Fruit fly (Drosophila melanogaster) Kc167 (cell line): ENCODE data around the gene CG15019.

Experiments used
- Myc ChIP-seq: fragments of >200 bp; optimal IDR thresholded peaks from 2 replicates; lab custom pipeline; 2017; ENCODE audit warnings: missing external identifiers
- Sin3A ChIP-seq: fragments of >200 bp; optimal IDR thresholded peaks from 2 replicates; lab custom pipeline; 2018; ENCODE audit warnings: missing external identifiers
- h ChIP-seq: fragments of >200 bp; optimal IDR thresholded peaks from 3 replicates; lab custom pipeline; 2018; ENCODE audit warnings: missing external identifiers
- insv ChIP-seq: fragments of >200 bp; optimal IDR thresholded peaks from 3 replicates; lab custom pipeline; 2018; ENCODE audit warnings: missing external identifiers
- psq ChIP-seq: fragments of >200 bp; optimal IDR thresholded peaks from 2 replicates; lab custom pipeline; 2017; ENCODE audit warnings: missing external identifiers
- ttk ChIP-seq: sonication (Bioruptor generic); optimal IDR thresholded peaks from 2 replicates; lab custom pipeline; 2017; ENCODE audit warnings: missing external identifiers

The CG15019 gene

DNA sequence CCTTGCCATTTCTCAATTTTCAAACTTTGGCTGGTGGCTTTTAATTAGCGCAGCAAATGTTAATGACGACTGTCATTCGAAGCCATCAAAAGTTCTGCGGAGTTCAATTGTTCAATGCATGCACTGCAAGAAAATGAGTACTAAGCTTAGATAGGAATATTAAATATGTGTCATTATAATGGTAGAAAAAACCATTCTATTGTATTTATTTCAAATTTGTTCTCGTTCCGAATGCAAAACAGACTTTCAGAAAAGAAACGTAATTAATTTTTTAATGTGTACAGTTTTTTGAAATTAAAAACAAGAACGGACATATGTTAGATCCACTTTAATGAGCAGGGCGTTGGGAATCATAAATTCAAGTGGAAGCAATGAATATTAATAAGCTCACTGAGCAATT is 16.8 kb downstream of the CG15019 start:
- TF ChIP-seq psq, result no peak
- TF ChIP-seq h (lab: Kevin White, UChicago), result no peak
- no peak for TF ChIP-seq Myc (lab: Kevin White, UChicago)
- no peak for TF ChIP-seq insv
- TF ChIP-seq Sin3A (lab: Kevin White, UChicago), result no peak
- TF ChIP-seq ttk (lab: Kevin White, UChicago), result no peak

DNA sequence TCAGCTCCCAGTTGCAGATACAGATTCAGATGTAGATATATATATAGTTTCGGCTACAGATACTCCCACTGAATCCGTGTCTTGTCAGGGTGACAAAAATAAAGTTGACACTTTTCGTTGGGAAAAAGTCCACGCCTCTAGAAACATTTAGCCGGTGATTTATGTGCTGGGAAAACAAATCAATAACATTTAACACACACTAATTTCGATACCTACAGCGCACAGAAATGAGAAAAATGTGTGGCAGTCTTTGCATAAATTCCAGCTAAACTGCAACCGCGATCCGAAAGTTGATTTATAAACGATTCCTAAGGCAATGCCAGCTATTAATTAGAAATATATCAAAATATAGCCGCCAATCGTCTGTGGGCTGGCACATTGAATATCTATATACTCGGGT is 17.6 kb downstream of the CG15019 start:
- no peak for TF ChIP-seq psq
- no peak for TF ChIP-seq ttk (lab: Kevin White, UChicago)
- TF ChIP-seq Sin3A (lab: Kevin White, UChicago), result no peak
- no peak for TF ChIP-seq Myc (lab: Kevin White, UChicago)
- TF ChIP-seq h (lab: Kevin White, UChicago), result no peak
- TF ChIP-seq insv, result no peak

DNA sequence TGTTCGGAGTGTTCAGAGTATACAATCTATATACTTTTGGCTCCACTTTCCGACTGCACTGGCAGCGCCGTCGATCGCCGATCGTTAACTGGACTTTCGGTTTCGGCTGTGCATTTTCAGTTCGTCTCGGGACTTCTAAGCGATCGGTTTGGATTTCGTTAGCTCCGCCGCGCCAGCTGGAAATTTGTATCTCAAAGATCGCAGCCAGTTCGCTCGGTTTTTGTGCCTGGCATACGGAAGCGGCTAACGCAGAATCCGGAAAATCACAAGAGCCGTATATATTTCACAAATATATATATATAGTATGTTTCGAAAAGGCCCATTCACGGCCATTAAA is 21.6 kb downstream of the CG15019 start, which contains the start of gene slow:
Gene slow (plus strand): TSS at position 117 of the 337 bp plus-strand sequence.
- TF ChIP-seq h (lab: Kevin White, UChicago) (no peak), Myc (lab: Kevin White, UChicago) (no peak), insv (no peak), Sin3A (lab: Kevin White, UChicago) (no peak), psq (no peak), ttk (lab: Kevin White, UChicago) (no peak)

DNA sequence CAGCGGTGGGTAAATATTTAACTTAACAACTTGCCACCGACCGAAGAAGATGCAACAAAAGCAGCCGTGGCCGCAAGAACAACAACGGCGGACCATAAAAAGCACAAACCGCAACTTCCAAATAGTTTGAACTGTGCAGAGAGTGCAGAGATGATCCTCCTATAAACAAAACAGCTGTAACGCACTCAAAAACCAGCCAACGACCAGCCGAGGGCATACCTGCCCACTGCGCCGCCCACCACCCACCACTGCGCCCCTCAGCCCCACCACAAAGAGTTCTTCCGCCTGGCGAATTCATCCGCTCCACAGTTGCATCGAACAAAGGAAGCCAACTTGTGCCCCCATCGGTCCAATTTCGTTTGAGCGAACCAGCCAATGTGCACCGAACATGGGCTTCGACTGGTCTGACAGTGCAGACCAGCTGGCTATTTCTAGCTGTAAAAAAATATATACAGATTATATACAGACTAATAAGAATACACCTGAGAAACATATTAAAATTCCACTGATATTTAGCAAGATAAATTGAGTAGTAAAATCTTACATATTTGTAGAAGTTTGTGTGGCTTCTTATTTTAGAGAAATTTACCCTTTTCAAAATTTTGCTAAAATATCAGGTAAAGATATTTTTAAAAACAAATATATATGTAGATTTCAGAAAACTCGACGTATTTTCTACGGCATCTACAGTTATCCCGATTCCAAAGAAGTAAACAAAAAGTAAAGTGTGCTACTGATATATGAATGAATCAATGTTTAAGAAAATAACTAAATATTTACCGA is 22.1 kb downstream of the CG15019 start:
- no peak for TF ChIP-seq Myc (lab: Kevin White, UChicago)
- no peak for TF ChIP-seq h (lab: Kevin White, UChicago)
- TF ChIP-seq insv, result no peak
- TF ChIP-seq ttk (lab: Kevin White, UChicago), result no peak

DNA sequence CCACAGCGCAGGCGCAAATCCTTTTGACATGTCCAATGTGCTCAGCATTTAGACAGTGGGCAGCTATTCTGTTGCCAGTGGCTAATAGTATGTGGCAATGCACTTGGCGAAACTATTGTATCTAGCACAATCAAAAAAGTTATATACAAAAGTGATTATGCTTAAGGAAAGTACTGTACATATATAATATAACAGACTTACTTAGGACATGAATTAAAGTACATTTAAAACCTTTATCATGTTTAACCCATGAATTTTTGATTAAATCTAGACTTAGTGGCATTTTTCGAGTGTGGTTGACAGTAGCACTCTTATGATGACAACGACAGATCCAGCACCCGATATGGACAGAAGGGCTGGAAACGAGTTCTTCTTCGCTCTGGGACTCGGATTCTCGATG is 22.8 kb downstream of the CG15019 start:
- no peak for TF ChIP-seq h (lab: Kevin White, UChicago)
- TF ChIP-seq insv, result no peak
- TF ChIP-seq psq, result no peak

DNA sequence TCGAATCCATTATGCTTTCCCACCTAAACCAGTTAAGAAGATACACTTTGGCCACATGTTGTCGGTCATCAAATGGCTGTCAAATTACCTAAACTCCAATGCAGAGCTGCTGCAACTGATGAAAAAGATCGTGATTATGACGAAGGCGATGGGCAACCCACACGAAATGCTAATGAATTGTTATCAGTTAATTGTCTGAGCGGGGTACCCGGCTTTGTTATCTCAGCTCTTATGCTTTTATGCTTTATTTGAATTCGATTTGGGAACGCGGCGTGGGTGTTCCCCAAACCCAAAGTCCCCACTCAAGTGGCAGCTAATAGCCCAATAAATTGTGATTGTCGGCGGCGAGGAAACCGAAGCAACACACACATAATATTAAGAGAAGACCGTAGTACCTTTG is 23.3 kb downstream of the CG15019 start:
- TF ChIP-seq ttk (lab: Kevin White, UChicago) (no peak), insv (no peak), Myc (lab: Kevin White, UChicago) (no peak), h (lab: Kevin White, UChicago) (no peak), Sin3A (lab: Kevin White, UChicago) (no peak)

DNA sequence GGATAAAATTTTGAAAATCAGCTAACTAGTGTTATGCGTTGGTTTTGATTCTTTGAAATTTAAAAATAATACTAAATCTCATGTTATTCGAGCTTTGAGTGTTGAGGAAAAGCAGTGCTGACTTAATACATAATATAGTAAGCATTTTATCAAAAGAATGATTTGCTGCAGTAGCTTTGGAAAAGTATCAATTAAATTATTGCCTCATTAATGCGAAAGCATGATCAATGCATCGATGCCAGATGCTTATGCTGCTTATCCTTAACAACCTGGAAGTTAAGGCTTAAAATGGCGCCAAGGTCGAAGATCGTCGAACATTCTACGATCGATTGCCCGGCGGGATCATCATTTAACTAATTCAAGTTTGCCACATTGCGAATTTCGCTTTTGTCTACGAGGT is 24.3 kb downstream of the CG15019 start, which contains the start of gene CG32240:
Gene CG32240 (minus strand): TSS at position 101 of the 400 bp plus-strand sequence.
- TF ChIP-seq Myc (lab: Kevin White, UChicago), result no peak
- no peak for TF ChIP-seq Sin3A (lab: Kevin White, UChicago)
- no peak for TF ChIP-seq psq
- no peak for TF ChIP-seq insv
- TF ChIP-seq ttk (lab: Kevin White, UChicago), result no peak
- no peak for TF ChIP-seq h (lab: Kevin White, UChicago)

DNA sequence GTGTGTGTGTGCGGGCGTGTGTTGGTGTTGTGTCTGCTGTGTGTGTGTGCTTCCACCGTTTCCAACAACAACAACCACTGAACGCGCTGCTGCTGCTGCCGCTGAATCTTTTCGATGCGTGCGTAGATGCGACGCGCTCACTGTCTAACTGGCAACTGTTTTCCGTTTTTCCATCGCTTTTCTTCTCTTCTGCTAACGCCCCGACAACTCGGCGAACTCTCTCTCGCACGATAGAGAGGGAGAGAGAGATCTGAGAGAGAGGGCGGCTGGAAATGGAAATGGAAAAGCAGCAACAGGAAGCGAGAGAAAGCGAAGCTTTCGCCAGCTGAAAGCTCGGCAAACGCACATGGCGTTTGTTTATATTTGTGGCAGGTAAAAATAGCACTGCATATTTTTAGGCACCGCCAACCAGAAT is 25.6 kb downstream of the CG15019 start, which contains the start of gene DopEcR:
Gene DopEcR (minus strand): TSS at position 157 of the 415 bp plus-strand sequence.
- TF ChIP-seq h (lab: Kevin White, UChicago) (no peak), ttk (lab: Kevin White, UChicago) (no peak), psq (no peak), Myc (lab: Kevin White, UChicago) (no peak), Sin3A (lab: Kevin White, UChicago) (no peak), insv (no peak)

DNA sequence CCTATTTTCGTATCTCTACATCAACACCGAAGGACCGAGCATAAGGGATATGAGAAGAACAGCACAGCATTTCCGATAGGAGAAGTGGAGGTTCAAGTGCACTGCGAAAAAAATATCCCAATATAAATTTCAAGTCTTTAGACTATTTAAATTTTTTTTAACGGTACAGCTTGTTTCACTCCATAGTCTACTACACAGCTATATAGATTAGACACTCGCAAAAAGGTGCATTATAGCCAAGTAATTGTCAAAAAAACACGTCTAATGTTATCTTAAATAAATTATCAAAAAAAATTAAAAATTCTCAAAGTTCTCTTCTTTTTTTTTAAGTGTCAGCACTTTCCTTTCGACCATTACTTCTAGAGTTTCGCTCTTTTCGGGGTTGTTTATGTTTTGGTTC is 27.0 kb downstream of the CG15019 start:
- no peak for TF ChIP-seq psq
- no peak for TF ChIP-seq insv
- TF ChIP-seq h (lab: Kevin White, UChicago), result no peak
- no peak for TF ChIP-seq Myc (lab: Kevin White, UChicago)
- no peak for TF ChIP-seq ttk (lab: Kevin White, UChicago)
- no peak for TF ChIP-seq Sin3A (lab: Kevin White, UChicago)

DNA sequence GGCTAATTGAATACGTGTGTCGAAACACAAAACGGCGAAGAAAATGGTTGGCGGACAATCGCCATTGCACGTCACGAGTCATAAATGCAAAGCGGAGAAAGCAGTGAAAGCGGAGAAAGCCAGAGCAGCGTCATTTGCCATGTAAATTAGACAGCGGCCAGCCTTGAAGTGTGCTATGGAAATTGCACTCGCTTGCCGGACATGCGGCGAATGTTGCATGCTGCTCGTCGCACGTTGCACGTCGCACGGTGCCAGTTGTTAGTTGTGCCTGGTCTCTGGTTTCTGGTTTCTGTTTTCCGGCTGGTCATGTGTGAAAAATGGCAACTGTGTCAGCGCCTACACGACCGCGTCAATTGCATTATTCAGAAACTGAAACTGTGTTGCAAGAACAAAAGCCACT is 28.4 kb downstream of the CG15019 start:
- TF ChIP-seq h (lab: Kevin White, UChicago) (no peak), psq (no peak), insv (no peak)

DNA sequence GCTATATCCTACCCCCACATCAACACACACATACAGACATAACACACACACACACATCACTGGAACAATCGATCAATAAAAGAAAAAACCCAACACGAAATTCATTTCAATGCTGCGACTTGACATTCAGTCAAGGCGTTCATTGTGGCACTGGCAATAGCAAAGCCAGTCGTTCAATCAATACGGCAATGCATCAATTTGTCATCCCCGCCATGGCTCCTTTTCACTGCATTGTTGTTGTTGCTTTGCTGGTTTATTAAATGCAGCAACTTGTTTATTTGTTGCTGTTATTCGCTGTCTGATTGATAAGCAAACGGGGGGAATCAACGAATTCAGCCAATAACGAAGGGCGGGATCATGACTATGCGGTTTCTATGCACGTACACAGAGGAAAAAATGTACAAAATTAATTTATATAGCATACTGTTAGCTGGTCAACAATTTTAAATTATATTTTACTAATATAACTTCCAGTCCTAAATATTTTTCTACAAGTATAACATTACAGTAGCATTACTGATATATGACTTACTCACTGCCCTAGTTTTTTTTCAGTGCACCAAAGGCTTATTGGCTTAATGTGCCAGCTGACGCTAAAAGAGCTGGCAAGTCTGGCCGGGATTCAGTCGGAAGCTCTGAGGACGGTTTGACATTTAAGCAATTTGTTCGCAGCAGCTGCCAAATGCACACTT is 30.0 kb downstream of the CG15019 start:
- TF ChIP-seq Sin3A (lab: Kevin White, UChicago) (no peak), Myc (lab: Kevin White, UChicago) (no peak), ttk (lab: Kevin White, UChicago) (no peak), psq (no peak), insv (no peak), h (lab: Kevin White, UChicago) (no peak)

DNA sequence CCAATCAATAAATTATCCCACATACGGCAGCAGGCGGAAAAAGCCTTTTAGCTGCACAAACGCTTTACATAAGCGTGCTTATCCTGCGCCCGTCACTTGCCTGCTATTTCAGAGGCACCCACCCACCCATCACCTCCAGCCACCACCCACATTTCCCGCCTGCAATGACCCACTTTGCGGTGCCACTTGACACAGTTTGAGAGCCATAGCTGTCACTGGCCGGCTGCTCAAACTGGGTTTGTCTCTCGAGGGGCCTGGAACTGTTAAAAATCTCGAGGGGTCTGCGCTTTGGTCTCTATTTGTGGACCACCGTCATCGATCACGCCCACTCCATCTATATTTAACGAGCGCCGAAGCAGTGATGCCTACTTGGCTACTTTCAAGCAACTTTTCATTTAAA is 33.9 kb downstream of the CG15019 start:
- TF ChIP-seq insv, result no peak

DNA sequence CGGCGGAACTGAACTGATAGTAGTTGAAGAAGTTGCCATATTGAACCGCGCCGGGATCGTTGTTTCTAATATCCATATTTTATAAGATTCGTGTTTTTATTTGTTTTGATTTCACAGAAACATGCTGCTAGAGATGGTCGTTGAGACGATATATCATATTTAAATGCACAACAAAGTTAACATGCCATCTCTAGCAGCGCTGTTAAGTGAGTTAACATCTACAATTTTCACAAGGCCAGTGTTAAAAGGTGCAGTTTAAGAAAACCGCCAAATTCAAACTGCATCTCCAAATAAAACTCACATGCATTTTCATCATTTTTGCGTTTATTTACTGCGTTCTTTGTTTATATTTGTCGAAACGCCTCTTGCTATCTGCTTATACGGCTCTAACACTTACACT is 38.5 kb downstream of the CG15019 start, which contains the start of gene CG11342:
Gene CG11342 (minus strand): TSS at position 120 of the 400 bp plus-strand sequence.
- no peak for TF ChIP-seq psq
- no peak for TF ChIP-seq insv
